Worm (Caenorhabditis elegans): ENCODE results near the gene T20D3.5.
"Not testable (repeated sequence)": the region's sequence is repeated elsewhere in the genome, so short reads cannot be mapped to it uniquely, and the experiment has no call there.

Gene T20D3.5

DNA sequence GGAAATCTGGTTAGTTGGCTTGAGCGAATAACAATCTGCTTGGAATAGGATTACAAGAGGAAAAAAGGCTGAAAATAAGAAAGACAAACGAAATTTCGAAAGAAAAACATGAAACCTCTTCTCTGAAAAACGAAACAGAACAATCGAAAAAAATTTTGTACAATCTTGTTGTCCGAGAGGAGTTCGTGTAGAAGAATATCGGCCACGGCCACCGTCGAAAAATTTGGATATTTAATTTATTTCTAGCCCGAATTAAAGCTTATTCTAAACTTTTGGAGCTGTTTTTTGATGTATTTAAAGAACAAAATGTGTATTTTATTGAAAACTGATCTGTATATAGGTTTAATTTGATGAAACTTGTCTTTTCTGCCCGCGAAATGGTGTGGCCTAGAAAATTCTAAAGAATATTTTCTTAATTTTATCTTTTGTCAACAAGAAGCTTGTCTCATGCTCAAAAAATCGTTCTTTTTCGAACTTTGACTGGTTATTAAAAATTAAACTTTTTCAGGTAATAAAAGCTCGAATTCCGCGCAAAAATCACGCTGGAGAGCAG is at the start of gene T20D3.5:
Gene T20D3.5, plus strand, starts transcription at position 503 of the 553 bp plus-strand sequence.
- no peak for TF ChIP-seq unc-3 (GFP tag; conservative IDR thresholded peaks at IDR 0.05)
- no peak for TF ChIP-seq unc-3 (tag; optimal IDR thresholded peaks at IDR 0.05)
- TF ChIP-seq lim-6 (tag; optimal IDR thresholded peaks at IDR 0.05): no peak
- no peak for TF ChIP-seq ets-4 (tag; optimal IDR thresholded peaks at IDR 0.05)
- TF ChIP-seq fkh-6 (tag; optimal IDR thresholded peaks at IDR 0.05): no peak
- no peak for TF ChIP-seq pat-9 (tag; optimal IDR thresholded peaks at IDR 0.05)
- TF ChIP-seq ceh-18 (tag; optimal IDR thresholded peaks at IDR 0.05): no peak
- peak; percentile 7 for TF ChIP-seq tbx-2 (tag; optimal IDR thresholded peaks at IDR 0.05)
- TF ChIP-seq pax-1 (tag; optimal IDR thresholded peaks at IDR 0.05): no peak
- TF ChIP-seq ceh-45 (GFP tag; IDR thresholded peaks at IDR 0.05): no peak
- TF ChIP-seq ceh-2 (tag; optimal IDR thresholded peaks at IDR 0.05): peak; percentile 7
- no peak for TF ChIP-seq nfya-1 (tag; optimal IDR thresholded peaks at IDR 0.05)
- TF ChIP-seq ceh-34 (tag; optimal IDR thresholded peaks at IDR 0.05): no peak
- no peak for TF ChIP-seq sox-4 (tag; optimal IDR thresholded peaks at IDR 0.05)
- TF ChIP-seq ceh-48 (tag; optimal IDR thresholded peaks at IDR 0.05): no peak

DNA sequence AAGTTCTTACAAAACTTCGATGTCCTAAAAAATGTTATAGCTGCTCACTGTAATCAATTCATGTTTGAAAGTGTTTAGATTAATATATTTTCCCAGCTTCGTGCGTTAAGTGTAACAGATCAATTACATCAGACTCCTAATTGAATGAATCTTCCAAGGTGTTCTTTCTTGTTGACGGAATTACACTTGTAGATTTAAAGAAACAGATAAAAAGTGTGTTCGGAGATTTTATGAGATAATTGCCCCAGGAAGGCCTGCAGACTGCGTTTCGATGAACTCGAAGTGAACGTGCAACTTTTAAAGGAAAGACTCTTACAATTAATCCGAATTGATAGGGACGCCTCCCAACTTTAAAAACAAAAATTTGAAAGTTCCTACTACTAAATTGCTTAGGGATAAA is 47.2 kb upstream of the T20D3.5 start:
- TF ChIP-seq sox-2 (GFP tag; IDR thresholded peaks at IDR 0.05) (no peak), odd-2 (tag; optimal IDR thresholded peaks at IDR 0.05) (no peak), C38D4.7 (GFP tag; optimal IDR thresholded peaks at IDR 0.05) (no peak), unc-3 (GFP tag; conservative IDR thresholded peaks at IDR 0.05) (no peak), unc-3 (tag; optimal IDR thresholded peaks at IDR 0.05) (no peak), K09A11.1 (tag; optimal IDR thresholded peaks at IDR 0.05; ENCODE audit: insufficient read depth) (no peak), F13H6.1 (tag; optimal IDR thresholded peaks at IDR 0.05) (no peak), ceh-24 (tag; optimal IDR thresholded peaks at IDR 0.05) (no peak), gmeb-2 (tag; optimal IDR thresholded peaks at IDR 0.05) (no peak)

DNA sequence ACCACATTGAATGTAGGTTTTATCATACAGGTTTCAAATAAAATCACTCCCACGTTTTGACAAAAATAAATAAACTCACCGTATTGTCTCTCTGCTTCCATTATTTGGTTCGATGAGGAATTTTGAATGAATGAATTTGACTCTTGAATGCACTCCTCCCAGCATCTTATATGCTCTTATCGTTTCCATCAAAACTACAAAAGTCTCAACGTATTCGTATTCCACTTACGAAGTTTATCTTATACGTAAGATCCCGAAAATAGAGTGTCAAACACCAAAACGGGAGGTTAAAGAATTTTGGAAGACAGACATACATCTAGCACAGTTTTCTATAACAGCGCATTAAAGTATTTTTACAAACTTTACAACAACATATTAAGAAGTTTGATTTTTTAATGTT is 43.0 kb upstream of the T20D3.5 start, which contains the start of gene nhr-264:
Gene nhr-264, minus strand, starts transcription at position 101 of the 400 bp plus-strand sequence.
- not testable (repeated sequence) for TF ChIP-seq unc-3 (GFP tag; conservative IDR thresholded peaks at IDR 0.05); unc-3 (tag; optimal IDR thresholded peaks at IDR 0.05); nhr-232 (tag; optimal IDR thresholded peaks at IDR 0.05); ref-2 (tag; optimal IDR thresholded peaks at IDR 0.05)

DNA sequence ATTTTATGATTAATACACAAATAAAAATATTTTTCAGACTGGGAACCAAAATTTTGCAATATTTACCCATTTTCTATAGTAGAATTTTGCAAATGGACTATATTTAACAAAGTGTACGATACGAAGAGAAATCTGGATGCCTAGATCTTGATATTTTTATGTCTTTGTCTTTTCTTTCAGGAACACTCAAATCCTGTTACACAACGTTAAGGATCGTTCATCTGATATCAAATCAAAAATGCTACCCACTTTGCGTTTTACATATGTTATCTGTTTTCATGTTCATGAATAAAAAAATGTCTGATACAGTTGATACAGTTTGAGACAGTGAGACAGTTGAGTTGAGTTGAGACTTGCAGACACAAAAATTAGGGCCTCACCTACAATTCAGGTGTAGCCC is 40.6 kb upstream of the T20D3.5 start, which contains the start of gene F49C12.1:
Gene F49C12.1, minus strand, starts transcription at position 70 of the 400 bp plus-strand sequence.
- no peak for TF ChIP-seq ref-2 (tag; optimal IDR thresholded peaks at IDR 0.05)
- TF ChIP-seq dmd-4 (tag; optimal IDR thresholded peaks at IDR 0.05; ENCODE audit: borderline replicate concordance): no peak
- TF ChIP-seq hlh-8 (tag; optimal IDR thresholded peaks at IDR 0.05): no peak
- TF ChIP-seq ceh-48 (tag; optimal IDR thresholded peaks at IDR 0.05): no peak
- TF ChIP-seq ceh-9 (tag; optimal IDR thresholded peaks at IDR 0.05): no peak
- TF ChIP-seq gmeb-2 (tag; optimal IDR thresholded peaks at IDR 0.05): no peak
- TF ChIP-seq ceh-34 (tag; optimal IDR thresholded peaks at IDR 0.05): no peak
- TF ChIP-seq nfya-1 (tag; optimal IDR thresholded peaks at IDR 0.05): no peak
- TF ChIP-seq unc-55 (GFP tag; optimal IDR thresholded peaks at IDR 0.05): no peak
- no peak for TF ChIP-seq pros-1 (tag; optimal IDR thresholded peaks at IDR 0.05)
- no peak for TF ChIP-seq tbx-7 (tag; optimal IDR thresholded peaks at IDR 0.05)
- TF ChIP-seq hlh-15 (tag; optimal IDR thresholded peaks at IDR 0.05): no peak
- no peak for TF ChIP-seq ceh-31 (tag; optimal IDR thresholded peaks at IDR 0.05)
- no peak for TF ChIP-seq ahr-1 (tag; optimal IDR thresholded peaks at IDR 0.05)
- TF ChIP-seq pha-2 (tag; optimal IDR thresholded peaks at IDR 0.05): no peak

DNA sequence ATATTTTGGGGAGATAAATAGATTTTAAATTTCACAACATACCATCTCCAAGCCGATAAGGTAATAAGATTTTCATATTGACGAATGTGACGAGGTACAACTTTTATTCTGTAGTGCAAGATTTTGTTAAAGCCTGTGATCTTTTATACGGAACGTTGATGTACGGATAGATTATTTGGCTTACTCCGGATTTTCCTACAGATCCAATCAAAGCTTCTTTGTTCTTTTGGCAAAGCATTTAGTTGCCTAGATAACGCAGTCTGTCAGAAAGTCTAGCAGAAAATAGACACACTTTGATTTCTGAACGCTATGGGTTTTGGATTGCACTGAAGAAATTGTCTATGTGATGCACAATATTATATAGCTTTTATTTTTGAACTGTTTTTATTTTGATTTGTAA is 37.7 kb upstream of the T20D3.5 start, which contains the start of gene F49C12.2:
Gene F49C12.2, minus strand, starts transcription at position 101 of the 400 bp plus-strand sequence.
- TF ChIP-seq ets-4 (tag; optimal IDR thresholded peaks at IDR 0.05) (no peak), fkh-10 (GFP tag; optimal IDR thresholded peaks at IDR 0.05) (no peak), ttx-3 (tag; optimal IDR thresholded peaks at IDR 0.05) (no peak), eyg-1 (tag; optimal IDR thresholded peaks at IDR 0.05) (no peak), nhr-232 (tag; optimal IDR thresholded peaks at IDR 0.05) (no peak), nfya-1 (tag; optimal IDR thresholded peaks at IDR 0.05) (no peak), unc-86 (tag; optimal IDR thresholded peaks at IDR 0.05) (no peak), ceh-18 (tag; optimal IDR thresholded peaks at IDR 0.05) (no peak), unc-42 (tag; optimal IDR thresholded peaks at IDR 0.05) (no peak), hlh-15 (tag; optimal IDR thresholded peaks at IDR 0.05) (no peak), sdc-2 (tag; optimal IDR thresholded peaks at IDR 0.05) (no peak), K02D7.2 (tag; optimal IDR thresholded peaks at IDR 0.05) (no peak), unc-55 (GFP tag; optimal IDR thresholded peaks at IDR 0.05) (no peak)
